Fruit fly (Drosophila melanogaster): ENCODE measurements around the gene CG10026.

The CG10026 gene

DNA sequence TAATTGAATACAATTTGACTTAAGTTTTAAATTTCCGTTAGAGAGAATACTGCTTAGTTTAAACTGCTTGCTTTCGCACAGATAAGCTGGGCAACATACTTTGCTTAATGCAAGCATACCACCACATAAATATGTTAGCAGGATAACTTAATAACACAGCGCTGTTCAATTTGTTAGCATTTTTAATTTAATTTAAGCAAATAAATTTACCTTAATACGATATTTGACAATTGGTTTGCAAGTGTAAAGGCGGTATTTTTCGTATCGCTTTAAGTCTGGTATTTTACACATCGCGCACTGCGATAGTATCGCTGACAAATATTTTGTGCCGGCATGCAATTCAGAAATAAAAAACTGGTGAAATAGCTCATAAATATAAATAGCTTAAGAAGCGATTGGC is 23.7 kb upstream of the CG10026 start, which contains the start of gene RtcB (continued):
- TF ChIP-seq tna (GFP tag; IDR thresholded peaks at IDR 0.05; ENCODE audit: partially characterized antibody) (peak; percentile 91), CG7786 (GFP tag; optimal IDR thresholded peaks at IDR 0.05) (no peak), CG10147 (GFP tag; optimal IDR thresholded peaks at IDR 0.05) (no peak), chm (GFP tag; IDR thresholded peaks at IDR 0.05) (no peak), lilli (GFP tag; optimal IDR thresholded peaks at IDR 0.05) (peak; percentile 17), sug (tag; optimal IDR thresholded peaks at IDR 0.05) (peak; percentile 12), fu2 (GFP tag; optimal IDR thresholded peaks at IDR 0.05) (no peak), CG32532 (GFP tag; IDR thresholded peaks at IDR 0.05) (0 out of 2 replicates have a peak, but pooled peaks have one; percentile 21), CG14667 (GFP tag; IDR thresholded peaks at IDR 0.05) (no peak), Dbx (GFP tag; IDR thresholded peaks at IDR 0.05) (0 out of 3 replicates have a peak, but pooled peaks have one; percentile 33), nmo (GFP tag; optimal IDR thresholded peaks at IDR 0.05) (peak; percentile 74), lola (GFP tag; optimal IDR thresholded peaks at IDR 0.05) (peak in 1 of 3 experiments; percentile 1), CG30020 (tag; optimal IDR thresholded peaks at IDR 0.05) (peak; percentile 18), CG9932 (GFP tag; IDR thresholded peaks at IDR 0.05) (peak; percentile 46; the same call in 1 of the 2 replicates), inv (GFP tag; IDR thresholded peaks at IDR 0.05; ENCODE audit: partially characterized antibody) (peak; percentile 96), CG15514 (GFP tag; optimal IDR thresholded peaks at IDR 0.05) (peak; percentile 54), dmrt99B (tag; optimal IDR thresholded peaks at IDR 0.05) (no peak), CG17361 (GFP tag; IDR thresholded peaks at IDR 0.05) (peak; percentile 47; the same call in 1 of the 3 replicates), exex (tag; optimal IDR thresholded peaks at IDR 0.05) (no peak), vnd (GFP tag; IDR thresholded peaks at IDR 0.05; ENCODE audit: partially characterized antibody) (peak; percentile 97), CG11504 (tag; optimal IDR thresholded peaks at IDR 0.05) (peak; percentile 33), Med (GFP tag) (peak; percentile 72), Dad (GFP tag; optimal IDR thresholded peaks at IDR 0.05) (no peak), vvl (GFP tag; IDR thresholded peaks at IDR 0.05) (no peak; the same call in 1 of the 2 replicates), CG10267 (tag; optimal IDR thresholded peaks at IDR 0.05) (peak; percentile 31), Scr (GFP tag; IDR thresholded peaks at IDR 0.05; ENCODE audit: partially characterized antibody) (peak; percentile 97), mld (GFP tag; IDR thresholded peaks at IDR 0.05; ENCODE audit: partially characterized antibody) (peak; percentile 91), Hey (tag; optimal IDR thresholded peaks at IDR 0.05) (no peak), chinmo (GFP tag; IDR thresholded peaks at IDR 0.05; ENCODE audit: partially characterized antibody) (peak; percentile 87), HmgZ (tag; optimal IDR thresholded peaks at IDR 0.05) (peak; percentile 61), phol (tag; optimal IDR thresholded peaks at IDR 0.05) (peak; percentile 54), gsb (GFP tag; IDR thresholded peaks at IDR 0.05) (no peak), CG31388 (GFP tag; optimal IDR thresholded peaks at IDR 0.05) (no peak), tgo (GFP tag; IDR thresholded peaks at IDR 0.05) (peak; percentile 15; the same call in 1 of the 3 replicates), luna (GFP tag; optimal IDR thresholded peaks at IDR 0.05) (no peak), ash1 (GFP tag; optimal IDR thresholded peaks at IDR 0.05) (no peak), CG1529 (GFP tag; optimal IDR thresholded peaks at IDR 0.05) (no peak), CG13624 (GFP tag; optimal IDR thresholded peaks at IDR 0.05) (no peak), schlank (tag; optimal IDR thresholded peaks at IDR 0.05) (no peak), CG9797 (GFP tag; optimal IDR thresholded peaks at IDR 0.05) (peak; percentile 59), CG1603 (tag; optimal IDR thresholded peaks at IDR 0.05) (peak; percentile 67), nerfin-2 (GFP tag; IDR thresholded peaks at IDR 0.05; ENCODE audit: partially characterized antibody) (peak; percentile 86), CG13287 (GFP tag; IDR thresholded peaks at IDR 0.05; ENCODE audit: partially characterized antibody) (peak; percentile 97), sim (GFP tag; IDR thresholded peaks at IDR 0.05) (no peak), Elba2 (GFP tag; optimal IDR thresholded peaks at IDR 0.05) (peak; percentile 46), CG8281 (tag; optimal IDR thresholded peaks at IDR 0.05) (no peak), tap (tag; optimal IDR thresholded peaks at IDR 0.05) (no peak), CG17359 (tag; optimal IDR thresholded peaks at IDR 0.05) (no peak), CG2116 (GFP tag; optimal IDR thresholded peaks at IDR 0.05) (peak; percentile 64)
